Worm (Caenorhabditis elegans): Measurements from ENCODE around the gene M03A1.3.

The M03A1.3 gene

ce11 chrII:4548408-4548807 lies 9.2 kb upstream of the M03A1.3 start:
- peak; percentile 6 for TF ChIP-seq blmp-1 (tag; optimal IDR thresholded peaks at IDR 0.05; ENCODE audit: insufficient read depth)
- no peak for TF ChIP-seq peb-1 (tag; optimal IDR thresholded peaks at IDR 0.05)
- TF ChIP-seq crh-2 (tag; optimal IDR thresholded peaks at IDR 0.05) = peak; percentile 15
- TF ChIP-seq sma-3 (GFP tag; optimal IDR thresholded peaks at IDR 0.05) = peak; percentile 49
- peak; percentile 65 for TF ChIP-seq nhr-25 (tag; optimal IDR thresholded peaks at IDR 0.05)
- no peak for TF ChIP-seq C34F6.9 (tag; optimal IDR thresholded peaks at IDR 0.05)

- TF ChIP-seq peb-1 (tag; optimal IDR thresholded peaks at IDR 0.05) (no peak), nhr-12 (tag; optimal IDR thresholded peaks at IDR 0.05) (no peak), sma-3 (GFP tag; optimal IDR thresholded peaks at IDR 0.05) (peak; percentile 64), Y55F3AM.14 (GFP tag; optimal IDR thresholded peaks at IDR 0.05) (no peak), mab-5 (tag; optimal IDR thresholded peaks at IDR 0.05) (no peak), nhr-25 (tag; optimal IDR thresholded peaks at IDR 0.05) (peak; percentile 13), nhr-6 (tag; optimal IDR thresholded peaks at IDR 0.05) (no peak), nhr-77 (tag; optimal IDR thresholded peaks at IDR 0.05) (no peak)
These were observed 7.5 kb upstream of the M03A1.3 start for ce11 chrII:4549983-4550572.

ce11 chrII:4550783-4551182 lies 6.8 kb upstream of the M03A1.3 start, which contains the start of gene K07E1.1:
TSS of gene K07E1.1 (plus strand) at chrII:4551083.
- TF ChIP-seq dmd-4 (tag; optimal IDR thresholded peaks at IDR 0.05) (no peak), nhr-77 (tag; optimal IDR thresholded peaks at IDR 0.05) (no peak), nhr-10 (tag; optimal IDR thresholded peaks at IDR 0.05) (no peak), C34F6.9 (tag; optimal IDR thresholded peaks at IDR 0.05) (no peak), elt-3 (tag; optimal IDR thresholded peaks at IDR 0.05) (no peak), unc-62 (GFP tag; optimal IDR thresholded peaks at IDR 0.05) (no peak), egl-27 (tag; optimal IDR thresholded peaks at IDR 0.05) (no peak), zag-1 (tag; optimal IDR thresholded peaks at IDR 0.05) (no peak)

ce11 chrII:4552088-4552487 lies 5.5 kb upstream of the M03A1.3 start:
- no peak for TF ChIP-seq elt-3 (tag; optimal IDR thresholded peaks at IDR 0.05)
- TF ChIP-seq fos-1 (tag; optimal IDR thresholded peaks at IDR 0.05) = peak; percentile 75
- TF ChIP-seq nhr-237 (tag; optimal IDR thresholded peaks at IDR 0.05) = no peak
- TF ChIP-seq mbf-1 (tag; optimal IDR thresholded peaks at IDR 0.05) = no peak
- peak; percentile 35 for TF ChIP-seq nhr-25 (tag; optimal IDR thresholded peaks at IDR 0.05)
- TF ChIP-seq nhr-10 (tag; optimal IDR thresholded peaks at IDR 0.05) = no peak
- TF ChIP-seq nhr-129 (tag; optimal IDR thresholded peaks at IDR 0.05) = no peak
- no peak for TF ChIP-seq mab-5 (tag; optimal IDR thresholded peaks at IDR 0.05)
- peak; percentile 37 for TF ChIP-seq sma-3 (GFP tag; optimal IDR thresholded peaks at IDR 0.05)
- TF ChIP-seq nhr-6 (tag; optimal IDR thresholded peaks at IDR 0.05) = no peak
- TF ChIP-seq sma-9 (GFP tag; optimal IDR thresholded peaks at IDR 0.05) = peak; percentile 69
- no peak for TF ChIP-seq sma-9 (tag; optimal IDR thresholded peaks at IDR 0.05)
- no peak for TF ChIP-seq ZK546.5 (tag; optimal IDR thresholded peaks at IDR 0.05)
- no peak for TF ChIP-seq aly-2 (tag; optimal IDR thresholded peaks at IDR 0.05)
- TF ChIP-seq mdl-1 (tag; optimal IDR thresholded peaks at IDR 0.05) = no peak
- no peak for TF ChIP-seq F13H6.1 (tag; optimal IDR thresholded peaks at IDR 0.05)

ce11 chrII:4560068-4560467 lies 2.5 kb downstream of the M03A1.3 start, which contains the start of gene M03A1.8:
TSS of gene M03A1.8 (plus strand) at chrII:4560336.
- TF ChIP-seq unc-39 (tag; optimal IDR thresholded peaks at IDR 0.05) (no peak), nhr-21 (tag; optimal IDR thresholded peaks at IDR 0.05) (peak; percentile 37)

ce11 chrII:4562503-4563000 lies 5.0 kb downstream of the M03A1.3 start, which contains the start of gene dao-2:
TSS of gene dao-2 (plus strand) at chrII:4562950.
- TF ChIP-seq lin-39 (tag; optimal IDR thresholded peaks at IDR 0.05) (no peak), ZK546.5 (tag; optimal IDR thresholded peaks at IDR 0.05) (no peak), R02D3.7 (tag; optimal IDR thresholded peaks at IDR 0.05) (no peak), peb-1 (tag; optimal IDR thresholded peaks at IDR 0.05) (no peak), mdl-1 (tag; optimal IDR thresholded peaks at IDR 0.05) (no peak), unc-55 (GFP tag; optimal IDR thresholded peaks at IDR 0.05) (no peak), nhr-23 (tag; optimal IDR thresholded peaks at IDR 0.05) (no peak), ceh-82 (tag; optimal IDR thresholded peaks at IDR 0.05) (no peak), nhr-25 (tag; optimal IDR thresholded peaks at IDR 0.05) (no peak), nhr-21 (tag; optimal IDR thresholded peaks at IDR 0.05) (peak; percentile 60), unc-62 (GFP tag; optimal IDR thresholded peaks at IDR 0.05) (no peak), zag-1 (tag; optimal IDR thresholded peaks at IDR 0.05) (no peak), gmeb-1 (tag; optimal IDR thresholded peaks at IDR 0.05) (no peak), lsy-2 (tag; optimal IDR thresholded peaks at IDR 0.05) (peak in 1 of 2 experiments; percentile 5), blmp-1 (tag; optimal IDR thresholded peaks at IDR 0.05; ENCODE audit: insufficient read depth) (no peak), nhr-12 (tag; optimal IDR thresholded peaks at IDR 0.05) (no peak), F13H6.1 (tag; optimal IDR thresholded peaks at IDR 0.05) (no peak), lin-11 (tag; optimal IDR thresholded peaks at IDR 0.05) (no peak), nhr-11 (tag; optimal IDR thresholded peaks at IDR 0.05) (no peak), snpc-4 (tag; optimal IDR thresholded peaks at IDR 0.05) (no peak), nhr-77 (tag; optimal IDR thresholded peaks at IDR 0.05) (no peak), nhr-237 (tag; optimal IDR thresholded peaks at IDR 0.05) (no peak), mbf-1 (tag; optimal IDR thresholded peaks at IDR 0.05) (no peak), nhr-10 (tag; optimal IDR thresholded peaks at IDR 0.05) (no peak), elt-1 (tag; optimal IDR thresholded peaks at IDR 0.05) (no peak), alr-1 (tag; optimal IDR thresholded peaks at IDR 0.05) (no peak)
